Fruit fly (Drosophila melanogaster) S2 (cell line): ENCODE results near the gene CG17780.

Experiments
- CG8478 ChIP-seq: fragments of >200 bp; optimal IDR thresholded peaks from 2 replicates; lab custom pipeline; 2018
- CTCF ChIP-seq, 2 experiments: fragments of >200 bp; optimal IDR thresholded peaks; 2 replicates each; lab custom pipeline; 2018

- TF ChIP-seq CTCF (optimal IDR thresholded peaks at IDR 0.05; lab: Kevin White, UChicago) (no peak), CG8478 (lab: Kevin White, UChicago) (no peak)
These were observed 7.5 kb upstream of the CG17780 start, which contains the start of gene CG13616 for dm6 chr3R:24392207-24392939.
